Worm (Caenorhabditis elegans) whole organism, L4 larva: Measurements from ENCODE around the gene F56C3.1.

Source experiments
- ceh-28 ChIP-seq: fragments of 150-350 bp; optimal IDR thresholded peaks from 2 replicates; lab custom pipeline; 2014; ENCODE audit warnings: missing biosample characterization, missing genetic modification reagents, missing genetic modification characterization
- cey-2 ChIP-seq: sonication (generic microtip); optimal IDR thresholded peaks from 3 replicates; lab custom pipeline; 2017; ENCODE audit warnings: missing genetic modification characterization, mild to moderate bottlenecking, missing compliant biosample characterization, antibody characterized with exemption, borderline replicate concordance; ENCODE audit not compliant: insufficient read depth
- duxl-1 ChIP-seq: sonication (generic microtip); optimal IDR thresholded peaks from 2 replicates; lab custom pipeline; 2016; ENCODE audit warnings: mild to moderate bottlenecking, missing genetic modification characterization, moderate library complexity, missing compliant biosample characterization; ENCODE audit not compliant: poor library complexity
- dve-1 ChIP-seq: sonication (generic microtip); optimal IDR thresholded peaks from 2 replicates; lab custom pipeline; 2017; ENCODE audit warnings: antibody characterized with exemption, mild to moderate bottlenecking, missing genetic modification characterization, missing compliant biosample characterization; ENCODE audit not compliant: insufficient read depth
- nhr-25 ChIP-seq: sonication (generic microtip); optimal IDR thresholded peaks from 2 replicates; lab custom pipeline; 2017; ENCODE audit warnings: missing genetic modification characterization, mild to moderate bottlenecking, missing compliant biosample characterization, antibody characterized with exemption, moderate library complexity, borderline replicate concordance; ENCODE audit not compliant: insufficient read depth
- nhr-28 ChIP-seq: fragments of 150-350 bp; optimal IDR thresholded peaks from 2 replicates; lab custom pipeline; 2014; ENCODE audit warnings: missing biosample characterization, missing genetic modification characterization
- nhr-76 ChIP-seq: fragments of 150-350 bp; optimal IDR thresholded peaks from 2 replicates; lab custom pipeline; 2014; ENCODE audit warnings: missing biosample characterization, missing genetic modification characterization
- tag-97 ChIP-seq: fragments of 200-800 bp; sonication (Bioruptor generic); IDR thresholded peaks from 2 replicates; pipeline ENCODE4 v1.3.6; 2022; ENCODE audit warnings: missing genetic modification characterization, missing compliant biosample characterization
- unc-62 ChIP-seq, 3 experiments: fragments of 150-350 bp in 1 of 3; sonication (generic microtip); optimal IDR thresholded peaks in 2 of 3; peaks in 1 of 3; 1 replicate in 1 of 3; 2 replicates in 2 of 3; lab custom pipeline; 2014 to 2017; ENCODE audit warnings: missing biosample characterization in 3 of 3, missing genetic modification characterization in 3 of 3, missing genetic modification reagents in 3 of 3, missing genotype in 1 of 3
- ztf-11 ChIP-seq: fragments of 150-350 bp; optimal IDR thresholded peaks from 2 replicates; lab custom pipeline; 2014; ENCODE audit warnings: missing biosample characterization, missing genetic modification characterization

- TF ChIP-seq ztf-11 (tag; lab: Kevin White, UChicago) (no peak), nhr-25 (tag; lab: Kevin White, UChicago) (no peak), cey-2 (tag; lab: Kevin White, UChicago) (no peak), ceh-28 (tag; lab: Kevin White, UChicago) (no peak), nhr-76 (tag; lab: Kevin White, UChicago) (no peak), duxl-1 (tag; lab: Kevin White, UChicago) (no peak), tag-97 (GFP tag; lab: Robert Waterston, UW) (no peak), unc-62 (GFP tag; optimal IDR thresholded peaks at IDR 0.05 in 1 of 2; lab: Kevin White, UChicago) (no peak), unc-62 (tag; optimal IDR thresholded peaks at IDR 0.05; lab: Kevin White, UChicago) (no peak), dve-1 (tag; lab: Kevin White, UChicago) (no peak), nhr-28 (tag; lab: Kevin White, UChicago) (no peak)
Measured at ce11 chrX:1372464-1372863, 14.7 kb upstream of the F56C3.1 start.
